Worm (Caenorhabditis elegans) whole organism, L4 larva: Measurements from ENCODE around the gene gmap-1.

Experiments
- D1046.2 ChIP-seq: fragments of 200-800 bp; sonication (Bioruptor generic); IDR thresholded peaks from 2 replicates; pipeline ENCODE4 v1.3.6; 2022; ENCODE audit warnings: missing genetic modification characterization, missing compliant biosample characterization
- F37D6.2 ChIP-seq: sonication (generic microtip); optimal IDR thresholded peaks from 2 replicates; lab custom pipeline; 2016; ENCODE audit warnings: mild to moderate bottlenecking, missing genetic modification characterization, missing compliant biosample characterization
- F49E8.2 ChIP-seq: sonication (generic microtip); optimal IDR thresholded peaks from 2 replicates; lab custom pipeline; 2016; ENCODE audit warnings: missing compliant biosample characterization, mild to moderate bottlenecking, missing genetic modification characterization, borderline replicate concordance
- T20F7.1 ChIP-seq: fragments of 200-800 bp; sonication (Bioruptor generic); optimal IDR thresholded peaks from 2 replicates; lab custom pipeline; 2018; ENCODE audit warnings: mild to moderate bottlenecking, missing genetic modification characterization, missing compliant biosample characterization
- Y105C5A.15 ChIP-seq: fragments of 200-800 bp; sonication (Bioruptor generic); IDR thresholded peaks from 2 replicates; pipeline ENCODE4 v1.3.6; 2022; ENCODE audit warnings: missing genetic modification characterization, missing compliant biosample characterization
- Y48G9A.11 ChIP-seq: fragments of 200-800 bp; sonication (Bioruptor generic); IDR thresholded peaks from 2 replicates; pipeline ENCODE4 v1.3.6; 2022; ENCODE audit warnings: missing genetic modification reagents, missing genetic modification characterization, missing compliant biosample characterization
- Y75B8A.6 ChIP-seq: fragments of 200-800 bp; sonication (Bioruptor generic); IDR thresholded peaks from 2 replicates; pipeline ENCODE4 v1.3.6; 2022; ENCODE audit warnings: missing genetic modification reagents, missing genetic modification characterization, missing compliant biosample characterization
- ZK337.2 ChIP-seq: fragments of 200-800 bp; sonication (Bioruptor generic); IDR thresholded peaks from 2 replicates; pipeline ENCODE4 v1.3.6; 2022; ENCODE audit warnings: missing genetic modification reagents, missing genetic modification characterization, missing compliant biosample characterization
- aha-1 ChIP-seq: fragments of 150-350 bp; peaks from one replicate; lab custom pipeline; 2014; ENCODE audit warnings: missing biosample characterization, missing genetic modification characterization
- arid-1 ChIP-seq: fragments of 200-800 bp; sonication (Bioruptor generic); conservative IDR thresholded peaks from 2 replicates; pipeline ENCODE4 v1.3.6; 2022; ENCODE audit warnings: missing genetic modification reagents, missing genetic modification characterization, missing compliant biosample characterization
- ceh-32 ChIP-seq: sonication (generic microtip); optimal IDR thresholded peaks from 2 replicates; lab custom pipeline; 2016; ENCODE audit warnings: mild to moderate bottlenecking, missing genetic modification characterization, missing compliant biosample characterization; ENCODE audit not compliant: poor library complexity
- ceh-44 ChIP-seq: fragments of 200-800 bp; sonication (Bioruptor generic); IDR thresholded peaks from 2 replicates; pipeline ENCODE4 v1.3.6; 2022; ENCODE audit warnings: missing genetic modification reagents, missing genetic modification characterization, missing compliant biosample characterization
- cey-2 ChIP-seq: sonication (generic microtip); optimal IDR thresholded peaks from 3 replicates; lab custom pipeline; 2017; ENCODE audit warnings: missing genetic modification characterization, mild to moderate bottlenecking, missing compliant biosample characterization, antibody characterized with exemption, borderline replicate concordance; ENCODE audit not compliant: insufficient read depth
- daf-12 ChIP-seq: fragments of 150-350 bp; optimal IDR thresholded peaks from 2 replicates; lab custom pipeline; 2014; ENCODE audit warnings: missing biosample characterization, missing genetic modification reagents, missing genetic modification characterization
- daf-16 ChIP-seq, 3 experiments: sonication (generic microtip); optimal IDR thresholded peaks; 2 replicates each; lab custom pipeline; 2016 to 2017; ENCODE audit warnings: missing genetic modification characterization in 3 of 3, missing genetic modification reagents in 3 of 3, mild to moderate bottlenecking in 2 of 3, missing compliant biosample characterization in 2 of 3, missing biosample characterization in 1 of 3, moderate library complexity in 1 of 3
- daf-8 ChIP-seq: fragments of 200-800 bp; sonication (Bioruptor generic); IDR thresholded peaks from 2 replicates; pipeline ENCODE4 v1.3.6; 2022; ENCODE audit warnings: missing genetic modification characterization, missing compliant biosample characterization
- dmd-6 ChIP-seq: fragments of 200-800 bp; sonication (Bioruptor generic); IDR thresholded peaks from 2 replicates; pipeline ENCODE4 v1.3.6; 2022; ENCODE audit warnings: missing genetic modification reagents, missing genetic modification characterization, missing compliant biosample characterization
- dmd-8 ChIP-seq: fragments of 200-800 bp; sonication (Bioruptor generic); IDR thresholded peaks from 2 replicates; pipeline ENCODE4 v1.3.6; 2022; ENCODE audit warnings: missing genetic modification characterization, missing compliant biosample characterization
- egl-27 ChIP-seq: sonication (generic microtip); optimal IDR thresholded peaks from 3 replicates; lab custom pipeline; 2017; ENCODE audit warnings: missing biosample characterization, missing genetic modification reagents, missing genetic modification characterization
- hif-1 ChIP-seq, 2 experiments: sonication (generic microtip); optimal IDR thresholded peaks; 2 replicates each; lab custom pipeline; 2016 to 2017; ENCODE audit warnings: missing compliant biosample characterization in 2 of 2, missing genetic modification characterization in 2 of 2, missing genetic modification reagents in 2 of 2, missing genotype in 2 of 2, mild to moderate bottlenecking in 1 of 2
- hlh-30 ChIP-seq: sonication (generic microtip); optimal IDR thresholded peaks from 2 replicates; lab custom pipeline; 2017; ENCODE audit warnings: antibody characterized with exemption, mild to moderate bottlenecking, missing genetic modification characterization, missing compliant biosample characterization; ENCODE audit not compliant: insufficient read depth
- hmg-1.1 ChIP-seq: fragments of 200-800 bp; sonication (Bioruptor generic); IDR thresholded peaks from 2 replicates; pipeline ENCODE4 v1.3.6; 2022; ENCODE audit warnings: missing genetic modification reagents, missing genetic modification characterization, missing compliant biosample characterization
- lin-1 ChIP-seq: fragments of 200-800 bp; sonication (Bioruptor generic); IDR thresholded peaks from 2 replicates; pipeline ENCODE4 v1.3.6; 2022; ENCODE audit warnings: missing genetic modification reagents, missing genetic modification characterization, missing compliant biosample characterization
- lin-38 ChIP-seq: fragments of 200-800 bp; sonication (Bioruptor generic); IDR thresholded peaks from 2 replicates; pipeline ENCODE4 v1.3.6; 2022; ENCODE audit warnings: missing genetic modification reagents, missing genetic modification characterization, missing compliant biosample characterization
- lir-3 ChIP-seq: sonication (generic microtip); optimal IDR thresholded peaks from 2 replicates; lab custom pipeline; 2016; ENCODE audit warnings: mild to moderate bottlenecking, missing genetic modification characterization, missing compliant biosample characterization
- madf-9 ChIP-seq: fragments of 200-800 bp; sonication (Bioruptor generic); conservative IDR thresholded peaks from 2 replicates; pipeline ENCODE4 v1.3.6; 2022; ENCODE audit warnings: missing genetic modification reagents, missing genetic modification characterization, missing compliant biosample characterization
- mdl-1 ChIP-seq, 2 experiments: fragments of 150-350 bp in 1 of 2; sonication (generic microtip) in 1 of 2; optimal IDR thresholded peaks; 2 replicates each; lab custom pipeline; 2014 to 2017; ENCODE audit warnings: missing biosample characterization in 2 of 2, missing genetic modification characterization in 2 of 2
- mxl-2 ChIP-seq: fragments of 200-800 bp; sonication (Bioruptor generic); conservative IDR thresholded peaks from 2 replicates; pipeline ENCODE4 v1.3.6; 2022; ENCODE audit warnings: missing genetic modification reagents, missing genetic modification characterization, missing compliant biosample characterization
- mxl-3 ChIP-seq: fragments of 200-800 bp; sonication (Bioruptor generic); optimal IDR thresholded peaks from 2 replicates; lab custom pipeline; 2018; ENCODE audit warnings: mild to moderate bottlenecking, missing genetic modification characterization, missing compliant biosample characterization
- nhr-10 ChIP-seq: fragments of 150-350 bp; optimal IDR thresholded peaks from 2 replicates; lab custom pipeline; 2014; ENCODE audit warnings: missing biosample characterization, missing genetic modification characterization
- nhr-25 ChIP-seq: sonication (generic microtip); optimal IDR thresholded peaks from 2 replicates; lab custom pipeline; 2017; ENCODE audit warnings: missing genetic modification characterization, mild to moderate bottlenecking, missing compliant biosample characterization, antibody characterized with exemption, moderate library complexity, borderline replicate concordance; ENCODE audit not compliant: insufficient read depth
- nhr-28 ChIP-seq: fragments of 150-350 bp; optimal IDR thresholded peaks from 2 replicates; lab custom pipeline; 2014; ENCODE audit warnings: missing biosample characterization, missing genetic modification characterization
- nhr-77 ChIP-seq: fragments of 150-350 bp; optimal IDR thresholded peaks from 2 replicates; lab custom pipeline; 2014; ENCODE audit warnings: missing biosample characterization, missing genetic modification characterization
- pha-4 ChIP-seq, 2 experiments: fragments of 150-350 bp in 1 of 2; fragments of 200-800 bp in 1 of 2; sonication (Bioruptor generic) in 1 of 2; IDR thresholded peaks in 1 of 2; optimal IDR thresholded peaks in 1 of 2; 2 replicates each; pipeline versions ENCODE4 v1.3.6 to Lab custom; 2014 to 2022; ENCODE audit warnings: missing genetic modification characterization in 2 of 2, missing genetic modification reagents in 2 of 2, missing biosample characterization in 1 of 2, missing compliant biosample characterization in 1 of 2
- php-3 ChIP-seq: fragments of 200-800 bp; sonication (Bioruptor generic); IDR thresholded peaks from 2 replicates; pipeline ENCODE4 v1.3.6; 2022; ENCODE audit warnings: missing genetic modification reagents, missing genetic modification characterization, missing compliant biosample characterization
- tag-97 ChIP-seq: fragments of 200-800 bp; sonication (Bioruptor generic); IDR thresholded peaks from 2 replicates; pipeline ENCODE4 v1.3.6; 2022; ENCODE audit warnings: missing genetic modification characterization, missing compliant biosample characterization
- zfp-2 ChIP-seq: sonication (generic microtip); optimal IDR thresholded peaks from 2 replicates; lab custom pipeline; 2016; ENCODE audit warnings: mild to moderate bottlenecking, missing genetic modification characterization, missing compliant biosample characterization
- ztf-11 ChIP-seq: fragments of 150-350 bp; optimal IDR thresholded peaks from 2 replicates; lab custom pipeline; 2014; ENCODE audit warnings: missing biosample characterization, missing genetic modification characterization
- ztf-7 ChIP-seq: fragments of 150-350 bp; optimal IDR thresholded peaks from 2 replicates; lab custom pipeline; 2014; ENCODE audit warnings: missing biosample characterization, missing genetic modification characterization

Gene gmap-1

DNA sequence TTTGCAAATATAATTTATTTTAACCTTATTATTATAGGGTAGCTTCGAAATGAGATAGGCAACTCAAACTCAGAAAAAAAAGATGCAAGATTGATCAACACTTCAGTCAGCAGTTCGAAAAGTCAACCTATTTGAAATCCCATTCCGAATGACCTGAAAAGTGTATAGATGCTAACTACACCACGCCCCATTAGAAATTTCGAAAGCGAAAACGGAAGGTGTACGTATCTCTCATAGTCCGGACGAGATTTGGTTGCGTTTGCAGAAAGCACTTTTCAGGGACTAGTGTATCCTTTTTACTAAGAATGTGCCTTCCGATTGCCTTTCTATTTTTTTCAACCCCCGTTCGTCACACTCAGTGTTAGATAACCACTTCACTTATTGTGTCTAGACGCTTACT is 19.1 kb downstream of the gmap-1 start (continued):
- TF ChIP-seq ZK337.2 (GFP tag; lab: Robert Waterston, UW) (no peak), tag-97 (GFP tag; lab: Robert Waterston, UW) (no peak), nhr-77 (tag; lab: Kevin White, UChicago) (no peak)
- TF ChIP-seq, all 104 proteins: peak for 0

DNA sequence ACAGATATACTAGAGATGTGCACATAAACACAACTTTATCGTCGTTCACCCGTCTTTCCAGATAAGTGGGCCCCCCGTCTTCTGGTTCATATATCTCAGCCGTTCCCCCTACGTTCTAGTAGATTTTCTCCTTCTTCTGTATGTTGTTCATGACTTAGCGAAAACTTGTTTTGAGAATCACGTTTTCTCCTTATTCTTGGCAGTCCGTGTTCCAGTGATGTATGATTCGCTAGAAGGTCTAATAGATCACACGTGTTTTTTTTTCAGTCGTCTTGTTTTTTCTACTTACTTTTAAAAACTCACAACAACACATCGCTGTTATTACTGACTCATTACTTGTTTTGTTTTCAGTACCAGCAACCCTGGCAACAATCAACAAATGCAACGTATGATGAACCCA is 19.7 kb downstream of the gmap-1 start:
- TF ChIP-seq nhr-28 (tag; lab: Kevin White, UChicago) (no peak), lin-38 (GFP tag; lab: Robert Waterston, UW) (no peak), aha-1 (tag; lab: Kevin White, UChicago) (peak; percentile 32), lir-3 (no peak), ztf-7 (tag; lab: Kevin White, UChicago) (no peak), nhr-25 (no peak), cey-2 (no peak), zfp-2 (tag; lab: Kevin White, UChicago) (no peak), D1046.2 (GFP tag; lab: Robert Waterston, UW) (no peak), dmd-6 (GFP tag; lab: Robert Waterston, UW) (no peak), mxl-3 (GFP tag; lab: Kevin White, UChicago) (peak; percentile 4), nhr-10 (tag; lab: Kevin White, UChicago) (no peak), F49E8.2 (no peak), Y105C5A.15 (GFP tag; lab: Robert Waterston, UW) (no peak), mxl-2 (no peak), ZK337.2 (GFP tag; lab: Robert Waterston, UW) (no peak), dmd-8 (GFP tag; lab: Robert Waterston, UW) (no peak), madf-9 (GFP tag; lab: Robert Waterston, UW) (no peak), Y75B8A.6 (GFP tag; lab: Robert Waterston, UW) (no peak), egl-27 (tag; lab: Kevin White, UChicago) (no peak), ceh-44 (GFP tag; lab: Robert Waterston, UW) (no peak), hif-1 (tag; optimal IDR thresholded peaks at IDR 0.05; lab: Kevin White, UChicago) (no peak), daf-16 (GFP tag; optimal IDR thresholded peaks at IDR 0.05; lab: Kevin White, UChicago) (no peak), daf-16 (tag; optimal IDR thresholded peaks at IDR 0.05; lab: Kevin White, UChicago) (peak; percentile 9), daf-8 (GFP tag; lab: Robert Waterston, UW) (no peak), php-3 (GFP tag; lab: Robert Waterston, UW) (no peak), pha-4 (GFP tag; IDR thresholded peaks at IDR 0.05; lab: Robert Waterston, UW) (no peak), pha-4 (tag; optimal IDR thresholded peaks at IDR 0.05; lab: Kevin White, UChicago) (no peak), ztf-11 (tag; lab: Kevin White, UChicago) (no peak), Y48G9A.11 (no peak), daf-12 (tag; lab: Kevin White, UChicago) (no peak), T20F7.1 (no peak), lin-1 (no peak), ceh-32 (tag; lab: Kevin White, UChicago) (no peak), hmg-1.1 (no peak), arid-1 (no peak), F37D6.2 (tag; lab: Kevin White, UChicago) (no peak), hlh-30 (tag; lab: Kevin White, UChicago) (peak; percentile 64), mdl-1 (tag; optimal IDR thresholded peaks at IDR 0.05; lab: Kevin White, UChicago) (peak in 1 of 2 experiments; percentile 52), tag-97 (GFP tag; lab: Robert Waterston, UW) (no peak)
